Fruit fly (Drosophila melanogaster) whole organism, larva: Measurements from ENCODE around the gene CG33178.

Experiments
- noc ChIP-seq: fragments of 200-800 bp; sonication (Bioruptor generic); optimal IDR thresholded peaks from 3 replicates; lab custom pipeline; 2019; ENCODE audit warnings: missing biosample characterization, mild to moderate bottlenecking, missing genetic modification characterization, moderate library complexity

The CG33178 gene

DNA sequence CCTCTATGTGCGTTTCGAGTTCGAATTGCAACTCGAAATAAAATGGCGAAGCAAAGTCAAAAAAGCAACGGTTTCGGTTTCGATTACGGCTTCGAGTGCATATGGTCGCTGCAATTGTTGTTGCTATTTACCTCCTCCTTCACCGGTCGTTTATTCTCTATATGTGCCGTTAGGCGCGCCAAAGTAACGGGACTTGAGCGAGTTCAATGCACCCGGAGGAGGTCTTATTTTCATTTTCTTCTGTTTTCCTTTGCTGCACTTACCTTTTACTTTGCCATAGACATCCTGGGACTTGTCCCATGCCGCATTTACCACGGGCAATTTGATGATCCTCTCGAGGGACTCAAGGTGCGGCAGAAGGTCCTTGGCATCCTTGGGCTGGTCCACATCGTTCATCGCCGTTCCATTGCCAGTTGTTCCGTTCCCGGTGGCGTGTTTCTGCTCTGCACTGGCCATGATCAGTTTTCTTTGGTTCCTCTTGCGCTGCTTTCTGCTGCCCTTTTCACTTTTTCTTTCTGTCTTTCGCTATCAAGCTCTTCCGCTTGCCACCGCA, 7.1 kb upstream of the CG33178 start:
- no peak for TF ChIP-seq noc (tag; lab: Kevin White, UChicago)

DNA sequence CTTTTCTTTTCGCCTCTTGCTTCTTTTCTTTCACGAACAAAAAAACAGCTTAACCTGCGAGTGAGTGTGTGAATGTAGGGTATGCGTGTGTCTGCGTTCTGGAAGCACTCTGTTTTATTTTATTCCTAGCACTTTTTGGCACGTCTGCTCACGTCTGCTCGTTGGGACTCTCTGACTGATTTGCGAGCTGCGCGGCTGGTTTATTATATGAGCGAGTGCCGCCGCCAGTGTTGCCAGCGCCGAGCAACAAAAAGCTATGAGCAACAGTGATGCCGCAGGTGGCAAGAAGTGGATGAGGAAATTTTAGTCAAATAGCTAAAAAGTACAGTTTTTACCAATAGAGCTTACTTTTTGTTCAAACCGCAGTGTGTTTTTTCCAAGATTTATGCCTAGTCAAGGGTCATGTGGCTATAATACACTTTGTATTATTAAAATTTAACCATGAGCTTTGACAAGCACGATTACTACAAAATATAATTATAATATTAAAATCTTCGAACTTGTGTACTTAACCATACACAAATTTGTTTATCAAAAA, 6.5 kb upstream of the CG33178 start, which contains the start of gene Lsd-2:
TSS of gene Lsd-2 (minus strand) at position 183 of the 538 bp plus-strand sequence.
- no peak for TF ChIP-seq noc (tag; lab: Kevin White, UChicago)

DNA sequence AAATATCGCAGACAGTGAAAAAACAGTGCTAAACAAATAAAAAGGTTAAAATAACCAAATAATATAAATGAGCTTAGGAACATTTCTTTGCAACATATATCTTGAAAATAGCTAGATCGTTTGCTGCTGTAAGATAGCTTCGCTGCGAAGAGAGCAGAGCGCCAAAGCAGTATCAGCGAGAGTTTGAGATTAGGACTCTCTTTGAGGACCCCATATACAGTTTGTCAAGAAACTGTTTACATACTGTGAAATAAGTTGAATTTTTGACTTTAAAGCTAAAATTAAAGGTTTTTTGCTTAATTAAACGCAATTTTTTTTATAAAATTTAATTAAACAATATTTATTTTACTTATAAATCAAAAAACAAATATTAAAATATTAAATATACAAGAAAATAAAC, 6.0 kb upstream of the CG33178 start:
- TF ChIP-seq noc (tag; lab: Kevin White, UChicago), result no peak

DNA sequence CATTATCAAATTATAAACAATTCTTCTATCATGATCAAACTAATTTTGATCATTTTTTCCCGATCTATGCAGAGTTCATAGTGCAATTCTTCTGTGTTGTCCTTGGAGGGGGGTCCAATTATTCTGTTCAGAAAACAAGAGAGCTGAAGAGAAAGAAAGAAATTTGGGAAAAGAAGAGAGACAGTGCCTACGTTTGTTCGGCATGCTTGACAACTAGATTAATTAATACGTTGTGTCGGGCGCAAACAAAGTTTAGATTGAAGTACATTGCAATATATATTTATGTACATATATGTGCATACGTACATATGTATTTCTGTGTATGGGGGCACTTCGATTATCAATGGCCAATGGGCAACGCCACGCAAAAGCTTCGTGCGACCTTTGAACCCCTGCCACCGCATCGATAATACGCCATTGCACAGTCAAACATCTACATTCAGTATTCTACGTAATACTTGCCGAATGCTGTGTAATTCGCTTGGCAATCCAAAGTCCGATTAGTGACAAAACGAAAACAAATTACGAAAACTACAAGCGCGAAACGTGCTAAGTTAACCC, 5.0 kb upstream of the CG33178 start:
- no peak for TF ChIP-seq noc (tag; lab: Kevin White, UChicago)

DNA sequence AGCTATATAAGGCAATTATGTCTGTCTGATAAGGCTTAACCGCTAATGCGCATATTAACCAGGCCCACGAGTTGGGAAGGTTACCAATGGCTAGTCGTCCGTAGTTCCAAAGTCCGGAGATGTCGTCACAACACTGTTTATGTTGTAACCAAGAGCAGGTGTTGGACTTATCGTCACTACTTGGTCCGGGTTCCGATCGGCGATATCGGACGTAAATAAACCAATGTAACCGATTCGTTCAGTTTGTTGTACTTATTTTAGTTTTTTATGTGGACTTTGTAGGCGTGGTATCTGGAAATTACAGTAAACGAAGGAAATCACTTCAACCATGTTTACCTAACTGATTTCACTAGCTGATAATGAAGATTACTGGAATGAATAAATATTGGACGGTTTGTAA, 4.2 kb upstream of the CG33178 start:
- no peak for TF ChIP-seq noc (tag; lab: Kevin White, UChicago)

DNA sequence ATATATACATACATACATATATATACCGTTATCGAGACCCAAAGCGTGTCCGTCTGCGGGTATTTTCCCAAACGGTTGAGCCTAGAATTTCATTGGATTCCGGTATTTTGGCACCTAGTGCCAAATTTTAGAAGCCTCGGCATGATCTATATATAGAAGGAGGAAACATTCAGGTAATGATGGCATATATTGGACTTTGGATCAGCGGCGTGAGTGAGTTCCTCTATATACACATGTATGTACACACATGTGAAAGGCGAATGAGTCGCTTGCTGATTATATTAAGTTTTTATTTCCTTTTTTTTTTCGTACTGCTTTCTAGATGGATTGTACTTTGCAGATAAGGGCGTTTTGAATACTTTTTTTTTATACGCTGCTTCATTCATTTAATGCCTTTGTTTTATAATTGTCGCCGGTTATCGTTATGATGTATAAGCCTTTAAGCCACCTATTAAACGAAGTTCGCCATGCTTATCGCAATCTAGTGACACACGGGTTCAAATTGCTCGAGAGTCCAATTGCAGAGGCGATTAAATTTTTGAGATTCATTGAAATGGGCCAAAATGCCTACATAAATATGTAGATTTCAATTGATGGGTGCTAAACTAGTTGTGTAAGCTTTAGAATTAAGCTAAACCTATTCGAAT, 3.3 kb upstream of the CG33178 start:
- peak; percentile 59 for TF ChIP-seq noc (tag; lab: Kevin White, UChicago)

DNA sequence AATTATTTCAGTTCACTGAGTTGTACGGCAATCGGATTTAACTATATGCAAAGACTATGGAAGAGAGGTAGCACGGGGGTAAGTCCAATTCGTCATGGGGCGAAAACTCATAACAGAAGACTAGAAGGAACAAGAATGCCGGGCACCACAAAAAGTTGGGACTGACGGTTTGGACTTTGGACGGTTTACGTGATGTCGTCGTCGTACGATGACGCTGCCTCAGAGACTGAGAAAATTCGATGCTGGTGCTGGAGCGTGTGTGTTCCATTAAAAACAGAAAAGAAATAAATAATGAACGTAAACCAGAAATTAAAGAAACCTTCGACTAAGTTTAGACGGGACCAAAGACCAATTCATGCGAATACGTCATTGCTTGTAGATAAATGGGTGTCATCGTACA, 2.7 kb upstream of the CG33178 start:
- TF ChIP-seq noc (tag; lab: Kevin White, UChicago), result no peak

DNA sequence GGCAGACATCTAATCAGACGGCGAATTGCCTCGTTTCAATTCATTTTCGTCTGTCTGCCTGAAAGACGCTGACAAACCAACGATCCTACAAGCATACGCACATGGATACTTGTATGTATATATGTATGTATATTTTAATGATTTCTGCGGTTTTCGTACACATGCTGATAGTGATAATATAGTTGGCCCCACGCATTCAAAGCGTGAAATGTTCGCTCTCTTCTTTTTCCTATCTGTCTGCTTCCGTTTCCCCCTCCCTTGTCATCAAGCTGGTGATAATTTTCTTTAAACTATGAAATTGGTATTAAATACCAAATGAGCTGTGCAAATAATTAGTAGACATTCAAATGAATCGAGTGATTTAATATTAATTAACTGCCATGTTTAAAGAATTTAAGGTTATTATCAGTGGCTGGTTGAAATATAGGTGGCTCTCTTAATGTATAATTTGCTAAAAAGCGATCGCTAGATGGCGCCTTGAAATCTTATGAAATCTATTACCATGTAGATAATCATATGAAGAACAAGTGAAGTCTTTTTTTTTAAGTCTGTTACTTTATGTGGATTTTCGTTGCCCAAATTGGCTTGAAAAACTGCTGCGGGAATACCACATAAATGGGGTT, 1.7 kb upstream of the CG33178 start, which contains the start of gene CG33177:
TSS of gene CG33177 (plus strand) at position 588 of the 623 bp plus-strand sequence.
- peak; percentile 39 for TF ChIP-seq noc (tag; lab: Kevin White, UChicago)

DNA sequence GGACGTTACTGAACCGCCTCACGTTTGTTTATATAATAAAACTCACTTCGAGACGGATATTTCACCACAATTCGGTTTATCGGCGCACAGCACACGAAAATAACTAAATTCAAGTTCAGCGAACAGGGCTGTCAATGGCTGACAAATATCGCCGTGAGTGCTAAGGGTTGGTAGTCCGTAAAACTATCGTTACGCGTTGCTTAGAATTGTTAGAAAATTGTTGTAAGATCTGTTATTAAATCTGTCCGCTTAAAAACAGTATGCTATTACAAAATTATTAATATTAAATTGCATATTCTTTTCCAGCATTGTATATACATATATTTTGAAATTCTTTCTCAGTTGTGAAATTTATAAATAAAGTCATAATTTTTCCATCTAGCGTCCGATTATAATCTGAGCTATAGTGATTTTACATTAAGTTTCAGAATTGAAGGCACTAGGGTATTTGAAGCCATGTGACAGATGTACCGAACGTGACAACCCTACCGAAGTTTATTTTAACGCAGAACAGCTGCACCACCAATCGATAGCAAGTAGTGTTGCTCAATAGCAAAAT, 2.0 kb downstream of the CG33178 start, which contains the start of gene Cox17:
TSS of gene Cox17 (minus strand) at position 120 of the 559 bp plus-strand sequence.
- TF ChIP-seq noc (tag; lab: Kevin White, UChicago), result peak; percentile 87

DNA sequence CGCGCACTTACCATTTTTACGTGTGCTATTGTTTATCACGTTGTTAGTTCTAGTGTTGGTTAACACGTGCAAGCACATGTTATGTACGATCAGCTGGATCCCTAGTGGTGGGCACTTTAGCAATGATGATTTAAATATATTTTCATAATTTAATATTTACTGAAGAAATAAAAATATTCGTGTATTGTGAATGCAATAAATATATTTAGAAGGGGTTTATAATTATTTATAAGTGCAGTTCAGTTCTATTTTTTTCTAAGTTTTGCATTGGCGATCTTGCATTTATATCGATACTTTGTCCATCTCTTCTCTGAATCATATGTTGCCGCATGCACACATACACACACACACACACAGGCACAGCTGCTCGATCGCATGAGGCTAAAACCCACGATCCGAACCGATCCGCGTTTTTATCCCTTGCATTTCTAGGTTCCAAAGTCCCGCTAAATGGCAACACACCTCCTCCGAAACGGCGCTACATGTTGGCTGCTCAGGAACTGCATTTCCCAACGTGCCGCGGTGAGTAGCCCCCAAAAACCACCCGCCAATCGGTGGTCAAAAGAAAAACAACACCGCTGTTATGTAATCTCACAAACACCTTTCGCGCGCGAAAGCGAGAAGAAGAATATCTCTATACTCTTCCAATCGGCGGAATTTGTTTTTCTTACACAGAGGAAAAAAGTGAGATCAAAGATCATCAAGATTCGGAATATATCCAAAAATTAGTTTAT, 3.3 kb downstream of the CG33178 start, which contains the start of the genes CG15027 and Dbct:
TSS of gene CG15027 (minus strand) at position 51 of the 734 bp plus-strand sequence.
TSS of gene Dbct (plus strand) at position 349 of the 734 bp plus-strand sequence.
- TF ChIP-seq noc (tag; lab: Kevin White, UChicago), result peak; percentile 82

DNA sequence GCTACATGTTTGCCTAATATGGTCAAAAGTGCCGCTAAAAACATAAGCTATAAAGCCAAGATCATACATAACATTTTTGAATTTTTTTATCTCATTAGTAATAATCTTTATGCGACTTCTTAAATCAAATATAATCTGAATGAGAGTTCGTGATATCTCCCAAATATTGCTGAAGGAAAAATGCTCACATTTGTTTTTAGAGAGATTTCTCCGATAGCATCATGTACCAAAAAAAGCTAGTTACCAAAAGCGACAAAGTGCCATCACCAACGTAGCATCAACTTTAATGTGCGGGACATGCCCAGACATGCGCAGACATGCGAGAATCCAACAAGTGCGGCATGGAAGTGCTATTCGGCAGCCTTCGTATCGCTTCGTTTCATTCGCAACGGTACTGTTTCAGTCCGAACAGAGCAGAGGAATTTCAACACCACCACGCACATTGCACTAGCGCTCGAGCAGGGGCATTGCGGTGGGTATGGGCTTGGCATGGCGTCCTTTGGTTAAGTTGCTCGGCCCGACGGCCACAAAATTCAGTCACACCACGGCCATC, 6.6 kb downstream of the CG33178 start, which contains the start of gene Rab3-GEF:
TSS of gene Rab3-GEF (plus strand) at position 537 of the 553 bp plus-strand sequence.
- TF ChIP-seq noc (tag; lab: Kevin White, UChicago), result no peak

DNA sequence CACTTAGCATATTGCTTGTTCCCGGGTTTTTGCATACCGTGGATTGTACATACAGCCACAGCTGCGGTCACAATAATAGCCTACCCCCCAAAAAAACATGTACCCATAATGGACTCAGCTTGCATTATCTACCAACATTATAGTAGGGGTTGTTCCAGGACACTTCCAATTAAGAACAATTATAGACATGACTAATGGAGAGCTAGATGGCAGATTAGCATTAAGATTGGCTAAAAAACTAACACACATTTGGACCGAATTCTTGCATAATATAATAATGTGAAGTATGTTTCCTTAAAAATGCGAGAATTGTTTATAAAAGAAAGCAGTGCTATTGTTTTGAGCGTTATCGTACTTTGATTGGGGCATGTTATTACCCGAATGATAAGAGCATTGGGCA, 7.7 kb downstream of the CG33178 start:
- TF ChIP-seq noc (tag; lab: Kevin White, UChicago), result no peak

DNA sequence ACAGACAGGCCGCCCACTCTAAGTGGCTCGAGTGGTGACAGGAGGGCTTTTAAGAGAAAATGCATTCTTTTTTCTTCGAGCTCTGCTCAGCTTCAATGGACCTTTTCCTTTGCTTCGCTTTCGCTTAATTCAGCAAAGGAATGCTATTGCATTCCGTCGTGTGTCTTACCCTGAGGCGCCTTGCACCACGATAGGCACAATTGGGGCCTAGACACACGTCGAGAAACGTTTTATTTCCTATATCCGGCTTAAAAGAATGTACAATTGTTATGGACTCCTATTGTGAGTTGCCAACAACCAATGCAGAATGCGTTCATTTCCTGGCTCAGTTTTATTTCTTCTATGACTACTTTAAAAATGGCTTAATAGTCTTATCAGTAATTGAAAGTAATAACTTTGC, 8.5 kb downstream of the CG33178 start:
- no peak for TF ChIP-seq noc (tag; lab: Kevin White, UChicago)

DNA sequence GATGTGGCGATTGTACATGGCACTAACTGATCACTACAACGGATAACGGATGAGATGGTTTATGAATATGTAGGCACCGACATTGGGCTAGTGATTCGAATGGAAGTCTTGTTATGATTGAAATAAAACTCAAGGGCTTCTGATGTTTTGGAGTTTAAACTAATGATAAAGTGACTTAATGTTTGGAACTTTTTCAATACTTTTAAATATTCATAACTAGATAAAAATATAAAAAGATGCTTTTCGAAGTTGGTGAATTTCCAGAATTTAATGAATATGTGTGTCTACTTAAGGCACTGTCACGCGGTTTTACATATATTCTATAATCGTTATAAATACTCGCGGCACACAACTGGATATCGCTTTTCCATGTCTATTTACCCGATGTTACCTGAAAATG, 13.3 kb downstream of the CG33178 start, which contains the start of gene CG9072:
TSS of gene CG9072 (minus strand) at position 101 of the 400 bp plus-strand sequence.
- TF ChIP-seq noc (tag; lab: Kevin White, UChicago), result no peak
